Fruit fly (Drosophila melanogaster) whole organism, embryonic: ENCODE results near the gene CG13127.

Source experiments
- Atf-2 ChIP-seq: fragments of 200-800 bp; sonication (Bioruptor generic); optimal IDR thresholded peaks from 2 replicates; lab custom pipeline; 2016; ENCODE audit warnings: missing biosample characterization, missing genetic modification characterization
- CG10147 ChIP-seq: fragments of 200-800 bp; sonication (Bioruptor generic); optimal IDR thresholded peaks from 2 replicates; lab custom pipeline; 2019; ENCODE audit warnings: missing biosample characterization, mild to moderate bottlenecking, missing genetic modification characterization, moderate library complexity
- CG10979 ChIP-seq: fragments of 200-800 bp; sonication (Bioruptor generic); optimal IDR thresholded peaks from 2 replicates; lab custom pipeline; 2018; ENCODE audit warnings: missing biosample characterization, mild to moderate bottlenecking, missing genetic modification characterization, moderate library complexity
- CG11093 ChIP-seq: fragments of 200-800 bp; sonication (Bioruptor generic); IDR thresholded peaks from 3 replicates; pipeline ENCODE4 v1.3.6; 2022; ENCODE audit warnings: missing biosample characterization, missing genetic modification characterization
- CG13287 ChIP-seq: fragments of 200-800 bp; sonication (Bioruptor generic); IDR thresholded peaks from 2 replicates; pipeline ENCODE4 v1.3.6; 2022; ENCODE audit warnings: missing biosample characterization, missing genetic modification characterization; ENCODE audit not compliant: partially characterized antibody
- CG13296 ChIP-seq: fragments of 200-800 bp; sonication (Bioruptor generic); optimal IDR thresholded peaks from 3 replicates; lab custom pipeline; 2018; ENCODE audit warnings: missing biosample characterization, mild to moderate bottlenecking, missing genetic modification characterization
- CG14710 ChIP-seq: fragments of 200-800 bp; sonication (Bioruptor generic); optimal IDR thresholded peaks from 3 replicates; lab custom pipeline; 2019; ENCODE audit warnings: missing biosample characterization, mild to moderate bottlenecking, missing genetic modification characterization, moderate library complexity
- CG14965 ChIP-seq: fragments of 200-800 bp; sonication (Bioruptor generic); optimal IDR thresholded peaks from 2 replicates; lab custom pipeline; 2016; ENCODE audit warnings: missing biosample characterization, missing genetic modification characterization, borderline replicate concordance
- CG15601 ChIP-seq: fragments of 200-800 bp; sonication (Bioruptor generic); optimal IDR thresholded peaks from 3 replicates; lab custom pipeline; 2019; ENCODE audit warnings: missing biosample characterization, mild to moderate bottlenecking, missing genetic modification characterization, moderate library complexity
- CG32772 ChIP-seq: fragments of 200-800 bp; sonication (Bioruptor generic); IDR thresholded peaks from 2 replicates; pipeline ENCODE4 v1.3.6; 2022; ENCODE audit warnings: missing biosample characterization, missing genetic modification characterization
- CG3407 ChIP-seq: fragments of 200-800 bp; sonication (Bioruptor generic); optimal IDR thresholded peaks from 2 replicates; lab custom pipeline; 2018; ENCODE audit warnings: missing biosample characterization, mild to moderate bottlenecking, missing genetic modification characterization
- CG42726 ChIP-seq: fragments of 200-800 bp; sonication (Bioruptor generic); IDR thresholded peaks from 2 replicates; pipeline ENCODE4 v1.3.6; 2022; ENCODE audit warnings: missing biosample characterization, missing genetic modification characterization; ENCODE audit not compliant: partially characterized antibody
- CG6254 ChIP-seq: fragments of 200-800 bp; sonication (Bioruptor generic); optimal IDR thresholded peaks from 3 replicates; lab custom pipeline; 2017; ENCODE audit warnings: mild to moderate bottlenecking, missing biosample characterization, missing genetic modification reagents, missing genetic modification characterization
- CG7372 ChIP-seq: fragments of 200-800 bp; sonication (Bioruptor generic); IDR thresholded peaks from 2 replicates; pipeline ENCODE4 v1.3.6; 2022; ENCODE audit warnings: missing biosample characterization, missing genetic modification characterization
- CG9609 ChIP-seq: fragments of 200-800 bp; sonication (Bioruptor generic); optimal IDR thresholded peaks from 3 replicates; lab custom pipeline; 2016; ENCODE audit warnings: missing biosample characterization, missing genetic modification characterization
- Dp ChIP-seq: fragments of 200-800 bp; sonication (Bioruptor generic); optimal IDR thresholded peaks from 2 replicates; lab custom pipeline; 2018; ENCODE audit warnings: missing biosample characterization, mild to moderate bottlenecking, missing genetic modification characterization, moderate library complexity
- Ets65A ChIP-seq: fragments of 200-800 bp; sonication (Bioruptor generic); peaks from one replicate; lab custom pipeline; 2016; ENCODE audit warnings: missing biosample characterization, missing genetic modification characterization
- HLH4C ChIP-seq: fragments of 200-800 bp; sonication (Bioruptor generic); IDR thresholded peaks from 3 replicates; pipeline ENCODE4 v1.3.6; 2022; ENCODE audit warnings: missing biosample characterization, missing genetic modification characterization; ENCODE audit not compliant: partially characterized antibody
- HLH54F ChIP-seq: fragments of 200-800 bp; sonication (Bioruptor generic); optimal IDR thresholded peaks from 3 replicates; lab custom pipeline; 2016; ENCODE audit warnings: missing biosample characterization, missing genetic modification characterization
- Hr3 ChIP-seq: fragments of 200-800 bp; sonication (Bioruptor generic); optimal IDR thresholded peaks from 3 replicates; lab custom pipeline; 2016; ENCODE audit warnings: missing biosample characterization, missing genetic modification characterization
- MESR4 ChIP-seq: fragments of 200-800 bp; sonication (Bioruptor generic); optimal IDR thresholded peaks from 2 replicates; lab custom pipeline; 2018; ENCODE audit warnings: missing biosample characterization, mild to moderate bottlenecking, missing genetic modification characterization, moderate library complexity
- Mes4 ChIP-seq: fragments of 200-800 bp; sonication (Bioruptor generic); optimal IDR thresholded peaks from 2 replicates; lab custom pipeline; 2016; ENCODE audit warnings: missing biosample characterization, missing genetic modification characterization
- Pdp1 ChIP-seq, 2 experiments: fragments of 200-800 bp; sonication (Bioruptor generic); optimal IDR thresholded peaks; 3 replicates each; lab custom pipeline; 2016; ENCODE audit warnings: missing biosample characterization in 2 of 2, missing genetic modification characterization in 2 of 2, mild to moderate bottlenecking in 1 of 2, moderate library complexity in 1 of 2
- Side ChIP-seq: fragments of 200-800 bp; sonication (Bioruptor generic); optimal IDR thresholded peaks from 2 replicates; lab custom pipeline; 2016; ENCODE audit warnings: missing biosample characterization, missing genetic modification characterization
- Sox102F ChIP-seq: fragments of 200-800 bp; sonication (Bioruptor generic); optimal IDR thresholded peaks from 2 replicates; lab custom pipeline; 2018; ENCODE audit warnings: missing biosample characterization, mild to moderate bottlenecking, missing genetic modification characterization, moderate library complexity
- Sry-δ ChIP-seq: fragments of 200-800 bp; sonication (Bioruptor generic); optimal IDR thresholded peaks from 2 replicates; lab custom pipeline; 2016; ENCODE audit warnings: missing biosample characterization, missing genetic modification characterization
- amos ChIP-seq: fragments of 200-800 bp; sonication (Bioruptor generic); IDR thresholded peaks from 2 replicates; pipeline ENCODE4 v1.3.6; 2022; ENCODE audit warnings: missing biosample characterization, missing genetic modification characterization; ENCODE audit not compliant: partially characterized antibody
- br ChIP-seq: fragments of >200 bp; optimal IDR thresholded peaks from 2 replicates; lab custom pipeline; 2017
- bsh ChIP-seq, 2 experiments: fragments of 200-800 bp; sonication (Bioruptor generic); optimal IDR thresholded peaks; 2 replicates each; lab custom pipeline; 2017 to 2018; ENCODE audit warnings: mild to moderate bottlenecking in 2 of 2, missing biosample characterization in 2 of 2, missing genetic modification characterization in 2 of 2, moderate library complexity in 1 of 2
- chm ChIP-seq: fragments of 200-800 bp; sonication (Bioruptor generic); IDR thresholded peaks from 2 replicates; pipeline ENCODE4 v1.3.6; 2022; ENCODE audit warnings: missing biosample characterization, missing genetic modification characterization
- crol ChIP-seq: fragments of 200-800 bp; sonication (Bioruptor generic); IDR thresholded peaks from 2 replicates; pipeline ENCODE4 v1.3.6; 2022; ENCODE audit warnings: missing biosample characterization, missing genetic modification characterization
- danr ChIP-seq: fragments of 200-800 bp; sonication (Bioruptor generic); IDR thresholded peaks from 2 replicates; pipeline ENCODE4 v1.3.6; 2022; ENCODE audit warnings: missing biosample characterization, missing genetic modification characterization
- en ChIP-seq: fragments of 200-800 bp; sonication (Bioruptor generic); optimal IDR thresholded peaks from 2 replicates; lab custom pipeline; 2016; ENCODE audit warnings: missing biosample characterization, missing genetic modification characterization
- gce ChIP-seq: fragments of 200-800 bp; sonication (Bioruptor generic); IDR thresholded peaks from 3 replicates; pipeline ENCODE4 v1.3.6; 2022; ENCODE audit warnings: missing biosample characterization, missing genetic modification characterization
- gcm2 ChIP-seq: fragments of 200-800 bp; sonication (Bioruptor generic); optimal IDR thresholded peaks from 2 replicates; lab custom pipeline; 2016; ENCODE audit warnings: missing biosample characterization, missing genetic modification characterization
- gsb-n ChIP-seq: fragments of 200-800 bp; sonication (Bioruptor generic); optimal IDR thresholded peaks from 3 replicates; lab custom pipeline; 2018; ENCODE audit warnings: missing biosample characterization, mild to moderate bottlenecking, missing genetic modification characterization
- hbn ChIP-seq: fragments of 200-800 bp; sonication (Bioruptor generic); IDR thresholded peaks from 2 replicates; pipeline ENCODE4 v1.3.6; 2022; ENCODE audit warnings: missing biosample characterization, missing genetic modification characterization; ENCODE audit not compliant: partially characterized antibody
- insv ChIP-seq, 2 experiments: fragments of 200-800 bp; sonication (Bioruptor generic); optimal IDR thresholded peaks; 3 replicates each; lab custom pipeline; 2016 to 2018; ENCODE audit warnings: missing biosample characterization in 2 of 2, missing genetic modification characterization in 2 of 2
- knrl ChIP-seq: fragments of 200-800 bp; sonication (Bioruptor generic); IDR thresholded peaks from 3 replicates; pipeline ENCODE4 v1.3.6; 2022; ENCODE audit warnings: missing biosample characterization, missing genetic modification characterization; ENCODE audit not compliant: partially characterized antibody
- lola ChIP-seq, 3 experiments: fragments of >200 bp in 2 of 3; fragments of 200-800 bp in 1 of 3; sonication (Bioruptor generic) in 1 of 3; optimal IDR thresholded peaks; 2 replicates each; lab custom pipeline; 2017 to 2019; ENCODE audit warnings: missing biosample characterization in 3 of 3, missing genetic modification characterization in 3 of 3, mild to moderate bottlenecking in 1 of 3, moderate library complexity in 1 of 3
- mld ChIP-seq: fragments of 200-800 bp; sonication (Bioruptor generic); IDR thresholded peaks from 3 replicates; pipeline ENCODE4 v1.3.6; 2022; ENCODE audit warnings: missing biosample characterization, missing genetic modification characterization; ENCODE audit not compliant: partially characterized antibody
- onecut ChIP-seq: fragments of 200-800 bp; sonication (Bioruptor generic); IDR thresholded peaks from 2 replicates; pipeline ENCODE4 v1.3.6; 2022; ENCODE audit warnings: missing biosample characterization, missing genetic modification characterization
- prd ChIP-seq, 3 experiments: fragments of >200 bp in 2 of 3; fragments of 200-800 bp in 1 of 3; sonication (Bioruptor generic) in 1 of 3; optimal IDR thresholded peaks in 2 of 3; IDR thresholded peaks in 1 of 3; 2 replicates in 2 of 3; 3 replicates in 1 of 3; pipeline versions ENCODE4 v1.3.6 to Lab custom; 2017 to 2022; ENCODE audit warnings: missing biosample characterization in 1 of 3, missing genetic modification characterization in 1 of 3
- pum ChIP-seq: fragments of 200-800 bp; sonication (Bioruptor generic); optimal IDR thresholded peaks from 2 replicates; lab custom pipeline; 2016; ENCODE audit warnings: missing biosample characterization, missing genetic modification characterization
- vfl ChIP-seq: fragments of 200-800 bp; sonication (Bioruptor generic); optimal IDR thresholded peaks from 2 replicates; lab custom pipeline; 2016; ENCODE audit warnings: missing biosample characterization, missing genetic modification characterization
- vnd ChIP-seq: fragments of 200-800 bp; sonication (Bioruptor generic); IDR thresholded peaks from 3 replicates; pipeline ENCODE4 v1.3.6; 2022; ENCODE audit warnings: missing biosample characterization, missing genetic modification characterization; ENCODE audit not compliant: partially characterized antibody
- vvl ChIP-seq: fragments of 200-800 bp; sonication (Bioruptor generic); IDR thresholded peaks from 2 replicates; pipeline ENCODE4 v1.3.6; 2022; ENCODE audit warnings: missing biosample characterization, missing genetic modification characterization
- wdn ChIP-seq: fragments of 200-800 bp; sonication (Bioruptor generic); IDR thresholded peaks from 2 replicates; pipeline ENCODE4 v1.3.6; 2022; ENCODE audit warnings: missing biosample characterization, missing genetic modification characterization
- z ChIP-seq: fragments of 200-800 bp; sonication (Bioruptor generic); IDR thresholded peaks from 3 replicates; pipeline ENCODE4 v1.3.6; 2022; ENCODE audit warnings: missing biosample characterization, missing genetic modification characterization
- zen2 ChIP-seq: fragments of 200-800 bp; sonication (Bioruptor generic); IDR thresholded peaks from 3 replicates; pipeline ENCODE4 v1.3.6; 2022; ENCODE audit warnings: missing biosample characterization, missing genetic modification characterization; ENCODE audit not compliant: partially characterized antibody

The CG13127 gene

DNA sequence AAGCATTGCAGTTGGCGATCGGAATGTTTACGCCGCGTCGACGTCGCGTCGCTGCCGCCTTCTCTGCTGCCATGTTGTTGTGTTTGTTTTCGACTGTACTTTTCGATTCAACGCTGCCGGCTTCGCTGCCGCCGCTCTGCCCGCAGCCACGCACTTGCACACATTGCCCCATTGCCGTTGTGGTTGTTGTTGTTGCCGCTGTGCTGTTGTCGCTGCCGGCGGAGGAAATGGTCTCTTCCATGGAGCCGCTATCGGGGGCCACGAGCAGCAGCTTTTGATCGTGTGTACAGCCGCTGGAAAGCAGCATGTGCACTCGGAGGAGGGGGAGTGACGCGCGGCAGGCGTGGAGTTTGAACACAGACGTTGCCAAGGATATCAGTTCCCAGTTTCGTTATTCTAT lies 21.9 kb upstream of the CG13127 start (continued):
- TF ChIP-seq Sox102F (GFP tag; lab: Kevin White, UChicago) (no peak), en (GFP tag; lab: Kevin White, UChicago) (no peak), Atf-2 (GFP tag; lab: Kevin White, UChicago) (no peak), bsh (GFP tag; optimal IDR thresholded peaks at IDR 0.05; lab: Kevin White, UChicago) (no peak), Mes4 (GFP tag; lab: Kevin White, UChicago) (no peak), danr (no peak), CG32772 (GFP tag; lab: Robert Waterston, UW) (no peak), CG13296 (GFP tag; lab: Kevin White, UChicago) (no peak), gce (GFP tag; lab: Robert Waterston, UW) (no peak), CG6254 (no peak), crol (peak; percentile 61; the same call in 1 of the 2 replicates), gcm2 (GFP tag; lab: Kevin White, UChicago) (no peak), pum (GFP tag; lab: Kevin White, UChicago) (no peak), Sry-δ (GFP tag; lab: Kevin White, UChicago) (no peak), Dp (GFP tag; lab: Kevin White, UChicago) (peak; percentile 20), CG15601 (tag; lab: Kevin White, UChicago) (peak; percentile 77), vfl (no peak), HLH54F (GFP tag; lab: Kevin White, UChicago) (no peak), CG10979 (tag; lab: Kevin White, UChicago) (no peak), insv (GFP tag; optimal IDR thresholded peaks at IDR 0.05; lab: Kevin White, UChicago) (no peak), wdn (no peak), Pdp1 (GFP tag; optimal IDR thresholded peaks at IDR 0.05; lab: Kevin White, UChicago) (no peak), zen2 (GFP tag; lab: Robert Waterston, UW) (no peak)
- TF ChIP-seq, all 482 proteins: peak for 39

dm6 chr2L:10009293-10009695 lies 17.2 kb upstream of the CG13127 start, which contains the start of gene Trp1:
Gene Trp1, plus strand, starts transcription at chr2L:10009381.
- TF ChIP-seq CG9609 (no peak), HLH4C (GFP tag; lab: Robert Waterston, UW) (peak; percentile 87), prd (optimal IDR thresholded peaks at IDR 0.05; lab: Kevin White, UChicago) (no peak), prd (GFP tag; IDR thresholded peaks at IDR 0.05; lab: Robert Waterston, UW) (no peak), mld (GFP tag; lab: Robert Waterston, UW) (peak; percentile 92), MESR4 (GFP tag; lab: Kevin White, UChicago) (peak; percentile 63), CG11093 (GFP tag; lab: Robert Waterston, UW) (no peak), CG3407 (no peak), z (GFP tag; lab: Robert Waterston, UW) (no peak), lola (GFP tag; optimal IDR thresholded peaks at IDR 0.05; lab: Kevin White, UChicago) (no peak), onecut (GFP tag; lab: Robert Waterston, UW) (peak; percentile 19; the same call in 1 of the 2 replicates), CG7372 (no peak), Ets65A (peak; percentile 84), knrl (GFP tag; lab: Robert Waterston, UW) (peak; percentile 97), gsb-n (tag; lab: Kevin White, UChicago) (no peak), CG10147 (GFP tag; lab: Kevin White, UChicago) (no peak), chm (GFP tag; lab: Robert Waterston, UW) (no peak), vvl (GFP tag; lab: Robert Waterston, UW) (0 out of 2 replicates have a peak, but pooled peaks have one; percentile 21), CG14965 (GFP tag; lab: Kevin White, UChicago) (no peak), Hr3 (no peak), Side (GFP tag; lab: Kevin White, UChicago) (no peak), CG13287 (GFP tag; lab: Robert Waterston, UW) (peak; percentile 95), vnd (GFP tag; lab: Robert Waterston, UW) (peak; percentile 94), CG14710 (tag; lab: Kevin White, UChicago) (peak; percentile 42), amos (peak; percentile 99), hbn (GFP tag; lab: Robert Waterston, UW) (peak; percentile 87), br (lab: Kevin White, UChicago) (no peak), CG42726 (GFP tag; lab: Robert Waterston, UW) (peak; percentile 97)
